Fruit fly (Drosophila melanogaster): ENCODE measurements around the gene otu.

The otu gene

DNA sequence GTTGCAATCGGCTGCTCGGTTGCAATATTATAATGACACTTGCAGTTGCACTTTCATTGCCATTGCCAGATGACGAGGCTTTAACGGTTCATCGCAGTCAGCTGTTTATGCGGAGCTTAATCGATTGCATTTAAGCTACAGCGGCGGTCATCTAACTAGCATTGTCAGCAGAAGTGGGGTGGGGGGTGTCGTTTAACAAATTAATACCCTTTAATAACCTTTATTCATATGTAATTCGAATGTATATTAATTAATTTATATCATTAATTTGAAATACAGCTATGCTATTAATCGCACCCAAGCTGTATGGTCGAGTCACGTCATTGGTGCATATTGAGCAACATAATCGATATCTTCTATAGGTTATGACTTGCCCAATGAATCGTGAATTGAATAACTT is 3.5 kb upstream of the otu start (continued):
- TF ChIP-seq Taf1 (GFP tag; IDR thresholded peaks at IDR 0.05) (no peak), CG1603 (tag; optimal IDR thresholded peaks at IDR 0.05) (peak; percentile 81), CG11085 (GFP tag; IDR thresholded peaks at IDR 0.05) (0 out of 2 replicates have a peak, but pooled peaks have one; percentile 46), TFAM (GFP tag; optimal IDR thresholded peaks at IDR 0.05) (peak; percentile 6), Myb (GFP tag; optimal IDR thresholded peaks at IDR 0.05) (no peak), Ets65A (GFP tag) (peak; percentile 85), CG15601 (tag; optimal IDR thresholded peaks at IDR 0.05) (peak; percentile 66), CG3726 (GFP tag; IDR thresholded peaks at IDR 0.05) (peak; percentile 81; the same call in 2 of the 3 replicates), CG14965 (GFP tag; optimal IDR thresholded peaks at IDR 0.05; ENCODE audit: borderline replicate concordance) (no peak), NK7.1 (GFP tag; optimal IDR thresholded peaks at IDR 0.05) (no peak), CG12219 (GFP tag; optimal IDR thresholded peaks at IDR 0.05) (peak; percentile 74), CG4730 (GFP tag; IDR thresholded peaks at IDR 0.05) (peak; percentile 66), CG7357 (GFP tag; IDR thresholded peaks at IDR 0.05) (peak; percentile 73; the same call in 2 of the 3 replicates), zf30C (GFP tag; optimal IDR thresholded peaks at IDR 0.05) (no peak), Mad (GFP tag; optimal IDR thresholded peaks at IDR 0.05) (no peak), Eip74EF (GFP tag; optimal IDR thresholded peaks at IDR 0.05) (peak in 1 of 2 experiments; percentile 65), CG16815 (GFP tag; optimal IDR thresholded peaks at IDR 0.05) (peak; percentile 8), Hmx (GFP tag; optimal IDR thresholded peaks at IDR 0.05) (no peak), CG13624 (GFP tag; optimal IDR thresholded peaks at IDR 0.05) (no peak), Atf6 (GFP tag; IDR thresholded peaks at IDR 0.05) (peak; percentile 44; the same call in 1 of the 2 replicates), CG1602 (GFP tag; optimal IDR thresholded peaks at IDR 0.05) (peak; percentile 47), CG10979 (tag; optimal IDR thresholded peaks at IDR 0.05) (peak; percentile 80), wek (GFP tag; optimal IDR thresholded peaks at IDR 0.05) (peak; percentile 66), br (optimal IDR thresholded peaks at IDR 0.05) (no peak), Dip2 (GFP tag; IDR thresholded peaks at IDR 0.05) (no peak), CG15479 (GFP tag; optimal IDR thresholded peaks at IDR 0.05) (no peak), CkIIα-i1 (GFP tag; IDR thresholded peaks at IDR 0.05) (no peak), tgo (GFP tag; IDR thresholded peaks at IDR 0.05) (peak; percentile 82), Drgx (GFP tag; IDR thresholded peaks at IDR 0.05) (peak; percentile 88), trem (tag; optimal IDR thresholded peaks at IDR 0.05) (peak; percentile 54), cad (GFP tag; optimal IDR thresholded peaks at IDR 0.05) (no peak), maf-S (GFP tag; optimal IDR thresholded peaks at IDR 0.05) (no peak), tx (GFP tag; optimal IDR thresholded peaks at IDR 0.05) (no peak), CG7745 (tag; optimal IDR thresholded peaks at IDR 0.05) (no peak), CG16863 (GFP tag; optimal IDR thresholded peaks at IDR 0.05) (peak; percentile 11), Hr51 (GFP tag; optimal IDR thresholded peaks at IDR 0.05) (peak in 1 of 2 experiments; percentile 89), CG18764 (GFP tag; optimal IDR thresholded peaks at IDR 0.05) (peak; percentile 36), dm (GFP tag; optimal IDR thresholded peaks at IDR 0.05) (no peak), al (GFP tag; IDR thresholded peaks at IDR 0.05) (0 out of 2 replicates have a peak, but pooled peaks have one; percentile 31), Fer2 (tag; optimal IDR thresholded peaks at IDR 0.05) (peak; percentile 35), ac (GFP tag; optimal IDR thresholded peaks at IDR 0.05) (no peak), vvl (GFP tag; IDR thresholded peaks at IDR 0.05) (peak; percentile 92), amos (GFP tag; IDR thresholded peaks at IDR 0.05; ENCODE audit: partially characterized antibody) (no peak), CG4707 (GFP tag; optimal IDR thresholded peaks at IDR 0.05) (peak; percentile 49), kah (GFP tag; optimal IDR thresholded peaks at IDR 0.05) (peak; percentile 86), psq (GFP tag; optimal IDR thresholded peaks at IDR 0.05) (peak; percentile 5), CG4404 (GFP tag; IDR thresholded peaks at IDR 0.05) (no peak), Meics (GFP tag; optimal IDR thresholded peaks at IDR 0.05) (peak; percentile 46), CG5180 (GFP tag; optimal IDR thresholded peaks at IDR 0.05) (peak; percentile 76), caup (GFP tag; optimal IDR thresholded peaks at IDR 0.05; ENCODE audit: severe bottlenecking) (peak; percentile 66), CG17385 (GFP tag; optimal IDR thresholded peaks at IDR 0.05) (peak; percentile 80)
